Worm (Caenorhabditis elegans): ENCODE measurements around the gene unc-69.

DNA sequence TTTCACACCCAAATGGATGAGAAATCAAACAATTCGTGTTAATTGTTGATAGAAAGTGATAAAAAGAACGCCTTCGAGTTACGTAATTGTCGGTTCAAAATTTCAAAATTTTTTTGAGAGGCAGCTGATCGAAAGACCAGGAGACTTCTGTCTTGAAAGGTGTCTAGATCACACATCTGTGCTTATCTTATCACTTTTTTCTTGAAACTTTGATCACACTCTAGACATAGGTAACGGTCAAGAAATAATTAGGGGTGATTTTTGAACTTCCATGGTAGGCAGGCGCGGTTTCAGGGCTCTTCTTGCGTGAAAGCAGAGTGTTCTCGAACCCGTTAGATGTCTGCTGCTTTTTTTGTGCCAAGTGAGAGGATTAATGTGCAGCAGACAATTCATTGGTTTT lies 25.4 kb upstream of the unc-69 start:
- TF ChIP-seq elt-1 (tag; optimal IDR thresholded peaks at IDR 0.05) (no peak), lsy-2 (tag; optimal IDR thresholded peaks at IDR 0.05) (no peak), ZK546.5 (tag; optimal IDR thresholded peaks at IDR 0.05) (no peak), nhr-10 (tag; optimal IDR thresholded peaks at IDR 0.05) (no peak), nhr-11 (tag; optimal IDR thresholded peaks at IDR 0.05) (no peak), snpc-4 (tag; optimal IDR thresholded peaks at IDR 0.05) (no peak), alr-1 (tag; optimal IDR thresholded peaks at IDR 0.05) (no peak), aly-2 (tag; optimal IDR thresholded peaks at IDR 0.05) (no peak), blmp-1 (tag; optimal IDR thresholded peaks at IDR 0.05; ENCODE audit: insufficient read depth) (no peak), ama-1 (optimal IDR thresholded peaks at IDR 0.05) (no peak), nhr-12 (tag; optimal IDR thresholded peaks at IDR 0.05) (no peak), elt-3 (tag; optimal IDR thresholded peaks at IDR 0.05) (no peak), nhr-21 (tag; optimal IDR thresholded peaks at IDR 0.05) (no peak), nhr-25 (tag; optimal IDR thresholded peaks at IDR 0.05) (no peak)
